Fruit fly (Drosophila melanogaster) whole organism, embryonic: ENCODE measurements around the gene CG31388.

Experiments used
- Ada2b ChIP-seq: fragments of 200-800 bp; sonication (Bioruptor generic); IDR thresholded peaks from 2 replicates; pipeline ENCODE4 v1.3.6; 2022; ENCODE audit warnings: missing biosample characterization, missing genetic modification characterization
- Blimp-1 ChIP-seq: fragments of 200-800 bp; sonication (Bioruptor generic); optimal IDR thresholded peaks from 3 replicates; lab custom pipeline; 2018; ENCODE audit warnings: missing biosample characterization, missing genetic modification characterization, mild to moderate bottlenecking, moderate library complexity, missing genetic modification reagents
- Bteb2 ChIP-seq: fragments of 200-800 bp; sonication (Bioruptor generic); optimal IDR thresholded peaks from 2 replicates; lab custom pipeline; 2016; ENCODE audit warnings: missing biosample characterization, missing genetic modification characterization
- CG10147 ChIP-seq: fragments of 200-800 bp; sonication (Bioruptor generic); optimal IDR thresholded peaks from 2 replicates; lab custom pipeline; 2019; ENCODE audit warnings: missing biosample characterization, mild to moderate bottlenecking, missing genetic modification characterization, moderate library complexity
- CG11247 ChIP-seq: fragments of 200-800 bp; sonication (Bioruptor generic); IDR thresholded peaks from 2 replicates; pipeline ENCODE4 v1.3.6; 2022; ENCODE audit warnings: missing biosample characterization, missing genetic modification characterization
- CG11723 ChIP-seq: fragments of 200-800 bp; sonication (Bioruptor generic); optimal IDR thresholded peaks from 2 replicates; lab custom pipeline; 2017; ENCODE audit warnings: missing biosample characterization, mild to moderate bottlenecking, missing genetic modification characterization
- CG12071 ChIP-seq: fragments of 200-800 bp; sonication (Bioruptor generic); optimal IDR thresholded peaks from 3 replicates; lab custom pipeline; 2018; ENCODE audit warnings: missing biosample characterization, mild to moderate bottlenecking, missing genetic modification characterization
- CG12155 ChIP-seq: fragments of 200-800 bp; sonication (Bioruptor generic); optimal IDR thresholded peaks from 3 replicates; lab custom pipeline; 2016; ENCODE audit warnings: missing biosample characterization, missing genetic modification characterization
- CG12744 ChIP-seq: fragments of 200-800 bp; sonication (Bioruptor generic); optimal IDR thresholded peaks from 2 replicates; lab custom pipeline; 2016; ENCODE audit warnings: missing biosample characterization, missing genetic modification characterization
- CG13296 ChIP-seq: fragments of 200-800 bp; sonication (Bioruptor generic); optimal IDR thresholded peaks from 3 replicates; lab custom pipeline; 2018; ENCODE audit warnings: missing biosample characterization, mild to moderate bottlenecking, missing genetic modification characterization
- CG14710 ChIP-seq: fragments of 200-800 bp; sonication (Bioruptor generic); optimal IDR thresholded peaks from 3 replicates; lab custom pipeline; 2019; ENCODE audit warnings: missing biosample characterization, mild to moderate bottlenecking, missing genetic modification characterization, moderate library complexity
- CG16815 ChIP-seq: fragments of 200-800 bp; sonication (Bioruptor generic); optimal IDR thresholded peaks from 3 replicates; lab custom pipeline; 2017; ENCODE audit warnings: missing biosample characterization, mild to moderate bottlenecking, missing genetic modification characterization
- CG17612 ChIP-seq: fragments of 200-800 bp; sonication (Bioruptor generic); IDR thresholded peaks from 2 replicates; pipeline ENCODE4 v1.3.6; 2022; ENCODE audit warnings: missing biosample characterization, missing genetic modification characterization
- CG1792 ChIP-seq: fragments of 200-800 bp; sonication (Bioruptor generic); optimal IDR thresholded peaks from 2 replicates; lab custom pipeline; 2016; ENCODE audit warnings: missing biosample characterization, missing genetic modification characterization
- CG2712 ChIP-seq: fragments of 200-800 bp; optimal IDR thresholded peaks from 3 replicates; lab custom pipeline; 2019; ENCODE audit warnings: missing biosample characterization, mild to moderate bottlenecking, missing genetic modification characterization, moderate library complexity
- CG30020 ChIP-seq: fragments of 200-800 bp; optimal IDR thresholded peaks from 2 replicates; lab custom pipeline; 2019; ENCODE audit warnings: missing biosample characterization, mild to moderate bottlenecking, missing genetic modification characterization, moderate library complexity
- CG3163 ChIP-seq: fragments of 200-800 bp; sonication (Bioruptor generic); optimal IDR thresholded peaks from 3 replicates; lab custom pipeline; 2016; ENCODE audit warnings: missing biosample characterization, missing genetic modification characterization
- CG34224 ChIP-seq: fragments of 200-800 bp; sonication (Bioruptor generic); IDR thresholded peaks from 3 replicates; pipeline ENCODE4 v1.3.6; 2022; ENCODE audit warnings: missing biosample characterization, missing genetic modification characterization; ENCODE audit not compliant: partially characterized antibody
- CG4424 ChIP-seq: fragments of 200-800 bp; sonication (Bioruptor generic); optimal IDR thresholded peaks from 3 replicates; lab custom pipeline; 2016; ENCODE audit warnings: missing biosample characterization, missing genetic modification characterization
- CG4854 ChIP-seq: fragments of 200-800 bp; sonication (Bioruptor generic); optimal IDR thresholded peaks from 2 replicates; lab custom pipeline; 2016; ENCODE audit warnings: missing biosample characterization, missing genetic modification characterization, inconsistent platforms
- CG7745 ChIP-seq: fragments of 200-800 bp; sonication (Bioruptor generic); optimal IDR thresholded peaks from 2 replicates; lab custom pipeline; 2018; ENCODE audit warnings: missing biosample characterization, mild to moderate bottlenecking, missing genetic modification characterization, moderate library complexity
- CG8765 ChIP-seq: fragments of 200-800 bp; sonication (Bioruptor generic); IDR thresholded peaks from 2 replicates; pipeline ENCODE4 v1.3.6; 2022; ENCODE audit warnings: missing biosample characterization, missing genetic modification characterization
- Dbx ChIP-seq: fragments of 200-800 bp; sonication (Bioruptor generic); IDR thresholded peaks from 3 replicates; pipeline ENCODE4 v1.3.6; 2022; ENCODE audit warnings: missing biosample characterization, missing genetic modification characterization
- HmgZ ChIP-seq: fragments of 200-800 bp; sonication (Bioruptor generic); optimal IDR thresholded peaks from 2 replicates; lab custom pipeline; 2018; ENCODE audit warnings: missing biosample characterization, mild to moderate bottlenecking, missing genetic modification characterization
- NC2β ChIP-seq: fragments of 200-800 bp; sonication (Bioruptor generic); optimal IDR thresholded peaks from 2 replicates; lab custom pipeline; 2016; ENCODE audit warnings: missing biosample characterization, missing genetic modification characterization
- Nf-YA ChIP-seq: fragments of 200-800 bp; sonication (Bioruptor generic); IDR thresholded peaks from 2 replicates; pipeline ENCODE4 v1.3.6; 2022; ENCODE audit warnings: missing biosample characterization, missing genetic modification characterization
- NfI ChIP-seq: fragments of 200-800 bp; sonication (Bioruptor generic); optimal IDR thresholded peaks from 3 replicates; lab custom pipeline; 2018; ENCODE audit warnings: missing biosample characterization, mild to moderate bottlenecking, missing genetic modification characterization, moderate library complexity
- Side ChIP-seq: fragments of 200-800 bp; sonication (Bioruptor generic); optimal IDR thresholded peaks from 2 replicates; lab custom pipeline; 2016; ENCODE audit warnings: missing biosample characterization, missing genetic modification characterization
- Sry-δ ChIP-seq: fragments of 200-800 bp; sonication (Bioruptor generic); optimal IDR thresholded peaks from 2 replicates; lab custom pipeline; 2016; ENCODE audit warnings: missing biosample characterization, missing genetic modification characterization
- Tbp ChIP-seq: fragments of >200 bp; optimal IDR thresholded peaks from 2 replicates; lab custom pipeline; 2018; ENCODE audit warnings: missing biosample characterization, missing genetic modification characterization
- ase ChIP-seq: fragments of 200-800 bp; sonication (Bioruptor generic); IDR thresholded peaks from 3 replicates; pipeline ENCODE4 v1.3.6; 2022; ENCODE audit warnings: missing biosample characterization, missing genetic modification characterization
- btn ChIP-seq: fragments of 200-800 bp; sonication (Bioruptor generic); optimal IDR thresholded peaks from 2 replicates; lab custom pipeline; 2016; ENCODE audit warnings: missing biosample characterization, missing genetic modification characterization
- cad ChIP-seq: fragments of >200 bp; optimal IDR thresholded peaks from 2 replicates; lab custom pipeline; 2017; ENCODE audit warnings: missing biosample characterization, missing genetic modification characterization
- ci ChIP-seq: fragments of 200-800 bp; sonication (Bioruptor generic); IDR thresholded peaks from 3 replicates; pipeline ENCODE4 v1.3.6; 2022; ENCODE audit warnings: missing biosample characterization, missing genetic modification characterization
- dan ChIP-seq: fragments of 200-800 bp; sonication (Bioruptor generic); IDR thresholded peaks from 2 replicates; pipeline ENCODE4 v1.3.6; 2022; ENCODE audit warnings: missing biosample characterization, missing genetic modification characterization
- danr ChIP-seq: fragments of 200-800 bp; sonication (Bioruptor generic); IDR thresholded peaks from 2 replicates; pipeline ENCODE4 v1.3.6; 2022; ENCODE audit warnings: missing biosample characterization, missing genetic modification characterization
- dati ChIP-seq: fragments of 200-800 bp; sonication (Bioruptor generic); IDR thresholded peaks from 2 replicates; pipeline ENCODE4 v1.3.6; 2022; ENCODE audit warnings: missing biosample characterization, missing genetic modification characterization
- fd64A ChIP-seq: fragments of 200-800 bp; sonication (Bioruptor generic); optimal IDR thresholded peaks from 3 replicates; lab custom pipeline; 2018; ENCODE audit warnings: missing biosample characterization, mild to moderate bottlenecking, missing genetic modification characterization
- grn ChIP-seq: fragments of 200-800 bp; sonication (Bioruptor generic); optimal IDR thresholded peaks from 3 replicates; lab custom pipeline; 2017; ENCODE audit warnings: missing biosample characterization, missing genetic modification characterization
- jumu ChIP-seq: fragments of 200-800 bp; sonication (Bioruptor generic); optimal IDR thresholded peaks from 3 replicates; lab custom pipeline; 2016; ENCODE audit warnings: missing biosample characterization, missing genetic modification characterization
- kay ChIP-seq: fragments of 200-800 bp; sonication (Bioruptor generic); optimal IDR thresholded peaks from 2 replicates; lab custom pipeline; 2016; ENCODE audit warnings: missing biosample characterization, missing genetic modification characterization
- pb ChIP-seq: fragments of 200-800 bp; sonication (Bioruptor generic); optimal IDR thresholded peaks from 3 replicates; lab custom pipeline; 2016; ENCODE audit warnings: missing biosample characterization, missing genetic modification characterization
- peb ChIP-seq: fragments of 200-800 bp; sonication (Bioruptor generic); IDR thresholded peaks from 2 replicates; pipeline ENCODE4 v1.3.6; 2022; ENCODE audit warnings: missing biosample characterization, missing genetic modification characterization
- psq ChIP-seq: fragments of 200-800 bp; sonication (Bioruptor generic); optimal IDR thresholded peaks from 2 replicates; lab custom pipeline; 2017; ENCODE audit warnings: missing biosample characterization, missing genetic modification characterization
- so ChIP-seq: fragments of 200-800 bp; sonication (Bioruptor generic); IDR thresholded peaks from 3 replicates; pipeline ENCODE4 v1.3.6; 2022; ENCODE audit warnings: missing biosample characterization, missing genetic modification characterization
- sob ChIP-seq: fragments of 200-800 bp; sonication (Bioruptor generic); IDR thresholded peaks from 2 replicates; pipeline ENCODE4 v1.3.6; 2022; ENCODE audit warnings: missing biosample characterization, missing genetic modification characterization
- tin ChIP-seq: fragments of 200-800 bp; sonication (Bioruptor generic); optimal IDR thresholded peaks from 3 replicates; lab custom pipeline; 2016; ENCODE audit warnings: missing biosample characterization, missing genetic modification characterization
- tx ChIP-seq: fragments of 200-800 bp; sonication (Bioruptor generic); optimal IDR thresholded peaks from 2 replicates; lab custom pipeline; 2016; ENCODE audit warnings: missing biosample characterization, missing genetic modification characterization
- vnd ChIP-seq: fragments of 200-800 bp; sonication (Bioruptor generic); IDR thresholded peaks from 3 replicates; pipeline ENCODE4 v1.3.6; 2022; ENCODE audit warnings: missing biosample characterization, missing genetic modification characterization; ENCODE audit not compliant: partially characterized antibody
- vvl ChIP-seq: fragments of 200-800 bp; sonication (Bioruptor generic); IDR thresholded peaks from 2 replicates; pipeline ENCODE4 v1.3.6; 2022; ENCODE audit warnings: missing biosample characterization, missing genetic modification characterization
- yki ChIP-seq: fragments of >200 bp; optimal IDR thresholded peaks from 3 replicates; lab custom pipeline; 2018
- z ChIP-seq: fragments of 200-800 bp; sonication (Bioruptor generic); IDR thresholded peaks from 3 replicates; pipeline ENCODE4 v1.3.6; 2022; ENCODE audit warnings: missing biosample characterization, missing genetic modification characterization

The CG31388 gene

dm6 chr3R:11216156-11216630 is 21.4 kb upstream of the CG31388 start, which contains the start of the genes RpS25 and CG4820 (continued):
- peak; percentile 88 for TF ChIP-seq CG11723
- TF ChIP-seq CG7745 (tag; lab: Kevin White, UChicago) = peak; percentile 39
- peak; percentile 68 for TF ChIP-seq CG12155 (GFP tag; lab: Kevin White, UChicago)
- TF ChIP-seq CG13296 (GFP tag; lab: Kevin White, UChicago) = peak; percentile 95
- TF ChIP-seq CG10147 (GFP tag; lab: Kevin White, UChicago) = peak; percentile 89
- peak; percentile 82 for TF ChIP-seq vnd (GFP tag; lab: Robert Waterston, UW)
- TF ChIP-seq Bteb2 (GFP tag; lab: Kevin White, UChicago) = peak; percentile 87
- TF ChIP-seq danr = peak; percentile 58; the same call in 1 of the 2 replicates
- TF ChIP-seq CG14710 (tag; lab: Kevin White, UChicago) = peak; percentile 96
- peak; percentile 82 for TF ChIP-seq CG12744 (GFP tag; lab: Kevin White, UChicago)
- peak; percentile 94 for TF ChIP-seq CG12071
- no peak for TF ChIP-seq CG8765
- peak; percentile 92 for TF ChIP-seq HmgZ (tag; lab: Kevin White, UChicago)
- TF ChIP-seq CG1792 (GFP tag; lab: Kevin White, UChicago) = peak; percentile 84
- TF ChIP-seq CG11247 = peak; percentile 83
- peak; percentile 66 for TF ChIP-seq Ada2b (GFP tag; lab: Robert Waterston, UW)
- peak; percentile 54; the same call in 1 of the 2 replicates for TF ChIP-seq peb
- peak; percentile 90 for TF ChIP-seq CG2712
- peak; percentile 85 for TF ChIP-seq so (GFP tag; lab: Robert Waterston, UW)
- peak; percentile 76 for TF ChIP-seq grn (GFP tag; lab: Kevin White, UChicago)
- TF ChIP-seq Dbx = peak; percentile 92
- TF ChIP-seq z = 0 out of 3 replicates have a peak, but pooled peaks have one; percentile 54
- TF ChIP-seq vvl (GFP tag; lab: Robert Waterston, UW) = peak; percentile 91
- peak; percentile 91 for TF ChIP-seq sob (GFP tag; lab: Robert Waterston, UW)
- TF ChIP-seq CG30020 (tag; lab: Kevin White, UChicago) = peak; percentile 84
- TF ChIP-seq Sry-δ (GFP tag; lab: Kevin White, UChicago) = peak; percentile 92
- TF ChIP-seq CG4424 (GFP tag; lab: Kevin White, UChicago) = peak; percentile 92
- TF ChIP-seq Side (GFP tag; lab: Kevin White, UChicago) = peak; percentile 94
- peak; percentile 73 for TF ChIP-seq Blimp-1
- TF ChIP-seq cad = no peak
- TF ChIP-seq ase (GFP tag; lab: Robert Waterston, UW) = peak; percentile 77
- peak; percentile 80 for TF ChIP-seq tx (GFP tag; lab: Kevin White, UChicago)
- peak; percentile 83 for TF ChIP-seq CG4854
- peak; percentile 55 for TF ChIP-seq Tbp (GFP tag; lab: Kevin White, UChicago)
- TF ChIP-seq dan (GFP tag; lab: Robert Waterston, UW) = no peak
- TF ChIP-seq fd64A (GFP tag; lab: Kevin White, UChicago) = peak; percentile 94
- peak; percentile 96 for TF ChIP-seq NfI
- TF ChIP-seq ci (GFP tag; lab: Robert Waterston, UW) = peak; percentile 96
- TF ChIP-seq NC2β (GFP tag; lab: Kevin White, UChicago) = peak; percentile 98
- TF ChIP-seq kay (GFP tag; lab: Kevin White, UChicago) = peak; percentile 24
- no peak for TF ChIP-seq yki (lab: Kevin White, UChicago)
- peak; percentile 88 for TF ChIP-seq btn (GFP tag; lab: Kevin White, UChicago)
- peak; percentile 74 for TF ChIP-seq CG17612 (GFP tag; lab: Robert Waterston, UW)
- peak; percentile 84 for TF ChIP-seq dati (GFP tag; lab: Robert Waterston, UW)
- peak; percentile 75 for TF ChIP-seq psq (GFP tag; lab: Kevin White, UChicago)
- TF ChIP-seq tin = peak; percentile 84
- peak; percentile 57 for TF ChIP-seq CG16815 (GFP tag; lab: Kevin White, UChicago)
- TF ChIP-seq CG3163 (GFP tag; lab: Kevin White, UChicago) = peak; percentile 82
- peak; percentile 79 for TF ChIP-seq Nf-YA
- peak; percentile 93 for TF ChIP-seq pb (GFP tag; lab: Kevin White, UChicago)
- peak; percentile 88 for TF ChIP-seq CG34224 (GFP tag; lab: Robert Waterston, UW)
- TF ChIP-seq jumu (GFP tag; lab: Kevin White, UChicago) = peak; percentile 81
